Fruit fly (Drosophila melanogaster) whole organism, embryonic: ENCODE measurements around the gene CG10863.

Experiments
- Ada2b ChIP-seq: fragments of 200-800 bp; sonication (Bioruptor generic); IDR thresholded peaks from 2 replicates; pipeline ENCODE4 v1.3.6; 2022; ENCODE audit warnings: missing biosample characterization, missing genetic modification characterization
- B-H2 ChIP-seq: fragments of 200-800 bp; sonication (Bioruptor generic); optimal IDR thresholded peaks from 2 replicates; lab custom pipeline; 2018; ENCODE audit warnings: missing biosample characterization, mild to moderate bottlenecking, missing genetic modification characterization
- Blimp-1 ChIP-seq: fragments of 200-800 bp; sonication (Bioruptor generic); optimal IDR thresholded peaks from 3 replicates; lab custom pipeline; 2018; ENCODE audit warnings: missing biosample characterization, missing genetic modification characterization, mild to moderate bottlenecking, moderate library complexity, missing genetic modification reagents
- Bteb2 ChIP-seq: fragments of 200-800 bp; sonication (Bioruptor generic); optimal IDR thresholded peaks from 2 replicates; lab custom pipeline; 2016; ENCODE audit warnings: missing biosample characterization, missing genetic modification characterization
- CG10209 ChIP-seq: fragments of 200-800 bp; sonication (Bioruptor generic); optimal IDR thresholded peaks from 3 replicates; lab custom pipeline; 2017; ENCODE audit warnings: missing biosample characterization, mild to moderate bottlenecking, missing genetic modification characterization, missing genetic modification reagents
- CG11247 ChIP-seq: fragments of 200-800 bp; sonication (Bioruptor generic); IDR thresholded peaks from 2 replicates; pipeline ENCODE4 v1.3.6; 2022; ENCODE audit warnings: missing biosample characterization, missing genetic modification characterization
- CG11560 ChIP-seq: fragments of 200-800 bp; sonication (Bioruptor generic); IDR thresholded peaks from 3 replicates; pipeline ENCODE4 v1.3.6; 2022; ENCODE audit warnings: missing biosample characterization, missing genetic modification characterization
- CG13624 ChIP-seq: fragments of 200-800 bp; sonication (Bioruptor generic); optimal IDR thresholded peaks from 2 replicates; lab custom pipeline; 2016; ENCODE audit warnings: missing biosample characterization, missing genetic modification characterization
- CG15479 ChIP-seq: fragments of 200-800 bp; sonication (Bioruptor generic); optimal IDR thresholded peaks from 3 replicates; lab custom pipeline; 2019; ENCODE audit warnings: missing biosample characterization, mild to moderate bottlenecking, missing genetic modification characterization, moderate library complexity
- CG17802 ChIP-seq: fragments of 200-800 bp; sonication (Bioruptor generic); optimal IDR thresholded peaks from 2 replicates; lab custom pipeline; 2018; ENCODE audit warnings: missing biosample characterization, mild to moderate bottlenecking, missing genetic modification characterization, moderate library complexity
- CG1792 ChIP-seq: fragments of 200-800 bp; sonication (Bioruptor generic); optimal IDR thresholded peaks from 2 replicates; lab custom pipeline; 2016; ENCODE audit warnings: missing biosample characterization, missing genetic modification characterization
- CG2120 ChIP-seq: fragments of 200-800 bp; sonication (Bioruptor generic); optimal IDR thresholded peaks from 3 replicates; lab custom pipeline; 2016; ENCODE audit warnings: missing biosample characterization, missing genetic modification characterization
- CG2202 ChIP-seq: fragments of 200-800 bp; sonication (Bioruptor generic); optimal IDR thresholded peaks from 2 replicates; lab custom pipeline; 2018; ENCODE audit warnings: missing biosample characterization, mild to moderate bottlenecking, missing genetic modification characterization
- CG2712 ChIP-seq: fragments of 200-800 bp; optimal IDR thresholded peaks from 3 replicates; lab custom pipeline; 2019; ENCODE audit warnings: missing biosample characterization, mild to moderate bottlenecking, missing genetic modification characterization, moderate library complexity
- CG30431 ChIP-seq: fragments of 200-800 bp; sonication (Bioruptor generic); optimal IDR thresholded peaks from 2 replicates; lab custom pipeline; 2017; ENCODE audit warnings: missing biosample characterization, missing genetic modification characterization
- CG7745 ChIP-seq: fragments of 200-800 bp; sonication (Bioruptor generic); optimal IDR thresholded peaks from 2 replicates; lab custom pipeline; 2018; ENCODE audit warnings: missing biosample characterization, mild to moderate bottlenecking, missing genetic modification characterization, moderate library complexity
- CG8924 ChIP-seq: fragments of 200-800 bp; optimal IDR thresholded peaks from 3 replicates; lab custom pipeline; 2019; ENCODE audit warnings: missing biosample characterization, mild to moderate bottlenecking, missing genetic modification characterization, moderate library complexity
- CG9727 ChIP-seq: fragments of 200-800 bp; sonication (Bioruptor generic); optimal IDR thresholded peaks from 3 replicates; lab custom pipeline; 2017; ENCODE audit warnings: missing biosample characterization, mild to moderate bottlenecking, missing genetic modification characterization
- Camta ChIP-seq: fragments of 200-800 bp; sonication (Bioruptor generic); optimal IDR thresholded peaks from 2 replicates; lab custom pipeline; 2016; ENCODE audit warnings: missing biosample characterization, missing genetic modification characterization
- Dad ChIP-seq: fragments of 200-800 bp; sonication (Bioruptor generic); optimal IDR thresholded peaks from 3 replicates; lab custom pipeline; 2016; ENCODE audit warnings: missing biosample characterization, missing genetic modification characterization
- Dbx ChIP-seq: fragments of 200-800 bp; sonication (Bioruptor generic); IDR thresholded peaks from 3 replicates; pipeline ENCODE4 v1.3.6; 2022; ENCODE audit warnings: missing biosample characterization, missing genetic modification characterization
- Dek ChIP-seq: fragments of 200-800 bp; sonication (Bioruptor generic); optimal IDR thresholded peaks from 3 replicates; lab custom pipeline; 2019; ENCODE audit warnings: missing biosample characterization, mild to moderate bottlenecking, missing genetic modification characterization, moderate library complexity
- Doc3 ChIP-seq: fragments of 200-800 bp; sonication (Bioruptor generic); IDR thresholded peaks from 3 replicates; pipeline ENCODE4 v1.3.6; 2022; ENCODE audit warnings: missing biosample characterization, missing genetic modification characterization; ENCODE audit not compliant: partially characterized antibody
- E2f1 ChIP-seq: fragments of 200-800 bp; sonication (Bioruptor generic); IDR thresholded peaks from 2 replicates; pipeline ENCODE4 v1.3.6; 2022; ENCODE audit warnings: missing biosample characterization, missing genetic modification characterization
- Ets65A ChIP-seq: fragments of 200-800 bp; sonication (Bioruptor generic); peaks from one replicate; lab custom pipeline; 2016; ENCODE audit warnings: missing biosample characterization, missing genetic modification characterization
- HLH4C ChIP-seq: fragments of 200-800 bp; sonication (Bioruptor generic); IDR thresholded peaks from 3 replicates; pipeline ENCODE4 v1.3.6; 2022; ENCODE audit warnings: missing biosample characterization, missing genetic modification characterization; ENCODE audit not compliant: partially characterized antibody
- HLH54F ChIP-seq: fragments of 200-800 bp; sonication (Bioruptor generic); optimal IDR thresholded peaks from 3 replicates; lab custom pipeline; 2016; ENCODE audit warnings: missing biosample characterization, missing genetic modification characterization
- Kr ChIP-seq: fragments of 200-800 bp; sonication (Bioruptor generic); optimal IDR thresholded peaks from 2 replicates; lab custom pipeline; 2017; ENCODE audit warnings: missing biosample characterization, mild to moderate bottlenecking, missing genetic modification characterization
- Meics ChIP-seq: fragments of 200-800 bp; sonication (Bioruptor generic); optimal IDR thresholded peaks from 2 replicates; lab custom pipeline; 2017; ENCODE audit warnings: missing biosample characterization, mild to moderate bottlenecking, missing genetic modification characterization
- Pdp1 ChIP-seq, 2 experiments: fragments of 200-800 bp; sonication (Bioruptor generic); optimal IDR thresholded peaks; 3 replicates each; lab custom pipeline; 2016; ENCODE audit warnings: missing biosample characterization in 2 of 2, missing genetic modification characterization in 2 of 2, mild to moderate bottlenecking in 1 of 2, moderate library complexity in 1 of 2
- Rfx ChIP-seq: fragments of 200-800 bp; sonication (Bioruptor generic); IDR thresholded peaks from 2 replicates; pipeline ENCODE4 v1.3.6; 2022; ENCODE audit warnings: missing biosample characterization, missing genetic modification characterization
- Xrp1 ChIP-seq: fragments of 200-800 bp; sonication (Bioruptor generic); IDR thresholded peaks from 2 replicates; pipeline ENCODE4 v1.3.6; 2022; ENCODE audit warnings: missing biosample characterization, missing genetic modification characterization
- amos ChIP-seq: fragments of 200-800 bp; sonication (Bioruptor generic); IDR thresholded peaks from 2 replicates; pipeline ENCODE4 v1.3.6; 2022; ENCODE audit warnings: missing biosample characterization, missing genetic modification characterization; ENCODE audit not compliant: partially characterized antibody
- aop ChIP-seq: fragments of 200-800 bp; sonication (Bioruptor generic); IDR thresholded peaks from 2 replicates; pipeline ENCODE4 v1.3.6; 2022; ENCODE audit warnings: missing biosample characterization, missing genetic modification characterization
- bigmax ChIP-seq: fragments of 200-800 bp; sonication (Bioruptor generic); optimal IDR thresholded peaks from 2 replicates; lab custom pipeline; 2018; ENCODE audit warnings: missing biosample characterization, mild to moderate bottlenecking, missing genetic modification characterization
- caup ChIP-seq: fragments of 200-800 bp; sonication (Bioruptor generic); optimal IDR thresholded peaks from 3 replicates; lab custom pipeline; 2017; ENCODE audit warnings: missing biosample characterization, mild to moderate bottlenecking, missing genetic modification characterization, moderate library complexity; ENCODE audit not compliant: severe bottlenecking
- croc ChIP-seq: fragments of 200-800 bp; sonication (Bioruptor generic); conservative IDR thresholded peaks from 3 replicates; pipeline ENCODE4 v1.3.6; 2022; ENCODE audit warnings: missing biosample characterization, missing genetic modification characterization
- dmrt99B ChIP-seq: fragments of 200-800 bp; sonication (Bioruptor generic); optimal IDR thresholded peaks from 2 replicates; lab custom pipeline; 2018; ENCODE audit warnings: missing biosample characterization, mild to moderate bottlenecking, missing genetic modification characterization, moderate library complexity
- dpn ChIP-seq, 2 experiments: fragments of 200-800 bp; sonication (Bioruptor generic); optimal IDR thresholded peaks; 3 replicates each; lab custom pipeline; 2016; ENCODE audit warnings: missing biosample characterization in 2 of 2, missing genetic modification characterization in 2 of 2
- fd96Cb ChIP-seq: fragments of 200-800 bp; sonication (Bioruptor generic); optimal IDR thresholded peaks from 2 replicates; lab custom pipeline; 2018; ENCODE audit warnings: missing biosample characterization, mild to moderate bottlenecking, missing genetic modification characterization, moderate library complexity
- fu2 ChIP-seq: fragments of 200-800 bp; sonication (Bioruptor generic); optimal IDR thresholded peaks from 2 replicates; lab custom pipeline; 2016; ENCODE audit warnings: missing biosample characterization, missing genetic modification characterization
- gem ChIP-seq: fragments of 200-800 bp; sonication (Bioruptor generic); optimal IDR thresholded peaks from 2 replicates; lab custom pipeline; 2019; ENCODE audit warnings: missing biosample characterization, mild to moderate bottlenecking, missing genetic modification characterization, moderate library complexity
- insv ChIP-seq, 2 experiments: fragments of 200-800 bp; sonication (Bioruptor generic); optimal IDR thresholded peaks; 3 replicates each; lab custom pipeline; 2016 to 2018; ENCODE audit warnings: missing biosample characterization in 2 of 2, missing genetic modification characterization in 2 of 2
- jumu ChIP-seq: fragments of 200-800 bp; sonication (Bioruptor generic); optimal IDR thresholded peaks from 3 replicates; lab custom pipeline; 2016; ENCODE audit warnings: missing biosample characterization, missing genetic modification characterization
- kay ChIP-seq: fragments of 200-800 bp; sonication (Bioruptor generic); optimal IDR thresholded peaks from 2 replicates; lab custom pipeline; 2016; ENCODE audit warnings: missing biosample characterization, missing genetic modification characterization
- lov ChIP-seq, 2 experiments: fragments of 200-800 bp in 1 of 2; fragments of >200 bp in 1 of 2; sonication (Bioruptor generic) in 1 of 2; IDR thresholded peaks in 1 of 2; optimal IDR thresholded peaks in 1 of 2; 2 replicates in 1 of 2; 3 replicates in 1 of 2; pipeline versions ENCODE4 v1.3.6 to Lab custom; 2017 to 2022; ENCODE audit warnings: missing biosample characterization in 1 of 2, missing genetic modification characterization in 1 of 2
- nau ChIP-seq: fragments of 200-800 bp; sonication (Bioruptor generic); optimal IDR thresholded peaks from 3 replicates; lab custom pipeline; 2017; ENCODE audit warnings: missing biosample characterization, mild to moderate bottlenecking, missing genetic modification characterization, missing genetic modification reagents
- nmo ChIP-seq: fragments of 200-800 bp; sonication (Bioruptor generic); optimal IDR thresholded peaks from 2 replicates; lab custom pipeline; 2018; ENCODE audit warnings: missing biosample characterization, mild to moderate bottlenecking, missing genetic modification characterization, moderate library complexity
- nom ChIP-seq: fragments of 200-800 bp; sonication (Bioruptor generic); optimal IDR thresholded peaks from 2 replicates; lab custom pipeline; 2017; ENCODE audit warnings: missing biosample characterization, missing genetic modification characterization, mild to moderate bottlenecking, moderate library complexity, missing genetic modification reagents
- sr ChIP-seq: fragments of 200-800 bp; sonication (Bioruptor generic); IDR thresholded peaks from 3 replicates; pipeline ENCODE4 v1.3.6; 2022; ENCODE audit warnings: missing biosample characterization, missing genetic modification characterization

Gene CG10863

DNA sequence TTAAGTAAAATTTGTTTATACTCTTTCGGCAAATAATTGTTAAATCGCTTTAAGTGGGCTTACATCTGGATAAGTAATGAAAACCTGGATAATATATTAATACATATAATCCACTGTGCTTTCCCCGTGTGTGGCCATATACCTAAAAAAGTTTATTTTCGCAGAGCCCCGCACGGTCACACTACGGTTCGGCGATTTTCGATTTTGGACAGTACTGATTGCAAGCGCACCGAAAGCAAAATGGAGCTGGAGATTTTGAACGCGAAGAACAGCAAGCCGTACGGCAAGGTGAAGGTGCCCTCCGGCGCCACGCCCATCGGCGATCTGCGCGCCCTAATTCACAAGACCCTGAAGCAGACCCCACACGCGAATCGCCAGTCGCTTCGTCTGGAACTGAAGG, 39.0 kb downstream of the CG10863 start, which contains the start of gene Sc2 (continued):
- TF ChIP-seq lov (optimal IDR thresholded peaks at IDR 0.05; lab: Kevin White, UChicago) (no peak), lov (GFP tag; IDR thresholded peaks at IDR 0.05; lab: Robert Waterston, UW) (0 out of 3 replicates have a peak, but pooled peaks have one; percentile 30), Ada2b (GFP tag; lab: Robert Waterston, UW) (no peak), caup (GFP tag; lab: Kevin White, UChicago) (no peak), Doc3 (GFP tag; lab: Robert Waterston, UW) (no peak), kay (GFP tag; lab: Kevin White, UChicago) (no peak), CG7745 (tag; lab: Kevin White, UChicago) (no peak), Dbx (GFP tag; lab: Robert Waterston, UW) (no peak), CG10209 (no peak), Rfx (GFP tag; lab: Robert Waterston, UW) (peak; percentile 66), Kr (no peak), Xrp1 (GFP tag; lab: Robert Waterston, UW) (no peak), bigmax (GFP tag; lab: Kevin White, UChicago) (no peak), Blimp-1 (GFP tag; lab: Kevin White, UChicago) (no peak), Meics (no peak), insv (GFP tag; optimal IDR thresholded peaks at IDR 0.05; lab: Kevin White, UChicago) (no peak), Dad (no peak), CG15479 (no peak), dmrt99B (no peak), sr (GFP tag; lab: Robert Waterston, UW) (no peak), amos (peak; percentile 38; the same call in 1 of the 2 replicates), CG13624 (GFP tag; lab: Kevin White, UChicago) (no peak), croc (no peak), E2f1 (GFP tag; lab: Robert Waterston, UW) (no peak), CG2202 (tag; lab: Kevin White, UChicago) (no peak), aop (GFP tag; lab: Robert Waterston, UW) (no peak), B-H2 (GFP tag; lab: Kevin White, UChicago) (peak; percentile 30), fd96Cb (no peak), dpn (GFP tag; optimal IDR thresholded peaks at IDR 0.05; lab: Kevin White, UChicago) (no peak), CG2712 (tag; lab: Kevin White, UChicago) (no peak), CG2120 (GFP tag; lab: Kevin White, UChicago) (no peak), Dek (tag; lab: Kevin White, UChicago) (no peak), CG30431 (GFP tag; lab: Kevin White, UChicago) (no peak), nmo (GFP tag; lab: Kevin White, UChicago) (no peak), fu2 (GFP tag; lab: Kevin White, UChicago) (no peak), CG11560 (tag; lab: Robert Waterston, UW) (no peak), nau (GFP tag; lab: Kevin White, UChicago) (no peak), Camta (GFP tag; lab: Kevin White, UChicago) (no peak), HLH54F (GFP tag; lab: Kevin White, UChicago) (no peak), nom (peak; percentile 21), CG9727 (GFP tag; lab: Kevin White, UChicago) (no peak), CG11247 (GFP tag; lab: Robert Waterston, UW) (0 out of 2 replicates have a peak, but pooled peaks have one; percentile 21), Pdp1 (GFP tag; optimal IDR thresholded peaks at IDR 0.05; lab: Kevin White, UChicago) (peak in 1 of 2 experiments; percentile 36), CG8924 (tag; lab: Kevin White, UChicago) (no peak), CG17802 (no peak), jumu (no peak), gem (no peak), CG1792 (GFP tag; lab: Kevin White, UChicago) (no peak), Ets65A (no peak), HLH4C (GFP tag; lab: Robert Waterston, UW) (no peak), Bteb2 (GFP tag; lab: Kevin White, UChicago) (no peak)
